Fruit fly (Drosophila melanogaster) whole organism, embryonic: ENCODE results near the gene CG13313.

Experiments
- Asciz ChIP-seq: fragments of 200-800 bp; sonication (Bioruptor generic); optimal IDR thresholded peaks from 2 replicates; lab custom pipeline; 2017; ENCODE audit warnings: missing biosample characterization, mild to moderate bottlenecking, missing genetic modification characterization, missing genetic modification reagents
- B-H1 ChIP-seq: fragments of 200-800 bp; sonication (Bioruptor generic); IDR thresholded peaks from 3 replicates; pipeline ENCODE4 v1.3.6; 2022; ENCODE audit warnings: missing biosample characterization, missing genetic modification characterization
- Blimp-1 ChIP-seq: fragments of 200-800 bp; sonication (Bioruptor generic); optimal IDR thresholded peaks from 3 replicates; lab custom pipeline; 2018; ENCODE audit warnings: missing biosample characterization, missing genetic modification characterization, mild to moderate bottlenecking, moderate library complexity, missing genetic modification reagents
- CG1647 ChIP-seq: fragments of 200-800 bp; sonication (Bioruptor generic); optimal IDR thresholded peaks from 3 replicates; lab custom pipeline; 2016; ENCODE audit warnings: missing biosample characterization, missing genetic modification characterization
- HmgZ ChIP-seq: fragments of 200-800 bp; sonication (Bioruptor generic); optimal IDR thresholded peaks from 2 replicates; lab custom pipeline; 2018; ENCODE audit warnings: missing biosample characterization, mild to moderate bottlenecking, missing genetic modification characterization
- Taf1 ChIP-seq: fragments of 200-800 bp; sonication (Bioruptor generic); IDR thresholded peaks from 2 replicates; pipeline ENCODE4 v1.3.6; 2022; ENCODE audit warnings: missing biosample characterization, missing genetic modification characterization
- emc ChIP-seq: fragments of 200-800 bp; sonication (Bioruptor generic); optimal IDR thresholded peaks from 2 replicates; lab custom pipeline; 2016; ENCODE audit warnings: missing biosample characterization, missing genetic modification characterization

- TF ChIP-seq Blimp-1 (GFP tag; lab: Kevin White, UChicago) (no peak), Taf1 (GFP tag; lab: Robert Waterston, UW) (no peak), CG1647 (no peak), B-H1 (GFP tag; lab: Robert Waterston, UW) (no peak), HmgZ (no peak), Asciz (GFP tag; lab: Kevin White, UChicago) (no peak), emc (GFP tag; lab: Kevin White, UChicago) (no peak)
Measured at dm6 chr3L:8953962-8954647, 4.6 kb upstream of the CG13313 start, which contains the start of the genes CG43783 and orb2.
